Worm (Caenorhabditis elegans) whole organism, L4 larva: ENCODE data around the gene nas-22.

Experiments used
- F44E2.7 ChIP-seq: fragments of 200-800 bp; sonication (Bioruptor generic); IDR thresholded peaks from 2 replicates; pipeline ENCODE4 v2.1.2; 2022; ENCODE audit warnings: missing genetic modification characterization, missing compliant biosample characterization
- R02D3.7 ChIP-seq: fragments of 150-350 bp; sonication (generic microtip); optimal IDR thresholded peaks from 3 replicates; lab custom pipeline; 2014; ENCODE audit warnings: missing biosample characterization, missing genetic modification characterization
- T20F7.1 ChIP-seq: fragments of 200-800 bp; sonication (Bioruptor generic); optimal IDR thresholded peaks from 2 replicates; lab custom pipeline; 2018; ENCODE audit warnings: mild to moderate bottlenecking, missing genetic modification characterization, missing compliant biosample characterization
- Y105C5A.15 ChIP-seq: fragments of 200-800 bp; sonication (Bioruptor generic); IDR thresholded peaks from 2 replicates; pipeline ENCODE4 v1.3.6; 2022; ENCODE audit warnings: missing genetic modification characterization, missing compliant biosample characterization
- Y48G9A.11 ChIP-seq: fragments of 200-800 bp; sonication (Bioruptor generic); IDR thresholded peaks from 2 replicates; pipeline ENCODE4 v1.3.6; 2022; ENCODE audit warnings: missing genetic modification reagents, missing genetic modification characterization, missing compliant biosample characterization
- Y5F2A.4 ChIP-seq: fragments of 200-800 bp; sonication (Bioruptor generic); optimal IDR thresholded peaks from 2 replicates; lab custom pipeline; 2018; ENCODE audit warnings: mild to moderate bottlenecking, missing genetic modification characterization, missing compliant biosample characterization
- ZK337.2 ChIP-seq: fragments of 200-800 bp; sonication (Bioruptor generic); IDR thresholded peaks from 2 replicates; pipeline ENCODE4 v1.3.6; 2022; ENCODE audit warnings: missing genetic modification reagents, missing genetic modification characterization, missing compliant biosample characterization
- aha-1 ChIP-seq: fragments of 150-350 bp; peaks from one replicate; lab custom pipeline; 2014; ENCODE audit warnings: missing biosample characterization, missing genetic modification characterization
- ama-1 ChIP-seq: fragments of 150-350 bp; optimal IDR thresholded peaks from 2 replicates; lab custom pipeline; 2014; ENCODE audit warnings: inconsistent platforms, mixed read lengths
- ceh-20 ChIP-seq: fragments of 200-800 bp; sonication (Bioruptor generic); IDR thresholded peaks from 2 replicates; pipeline ENCODE4 v1.3.6; 2022; ENCODE audit warnings: missing genetic modification reagents, missing genetic modification characterization, missing compliant biosample characterization
- cey-2 ChIP-seq: sonication (generic microtip); optimal IDR thresholded peaks from 3 replicates; lab custom pipeline; 2017; ENCODE audit warnings: missing genetic modification characterization, mild to moderate bottlenecking, missing compliant biosample characterization, antibody characterized with exemption, borderline replicate concordance; ENCODE audit not compliant: insufficient read depth
- daf-12 ChIP-seq: fragments of 150-350 bp; optimal IDR thresholded peaks from 2 replicates; lab custom pipeline; 2014; ENCODE audit warnings: missing biosample characterization, missing genetic modification reagents, missing genetic modification characterization
- dmd-6 ChIP-seq: fragments of 200-800 bp; sonication (Bioruptor generic); IDR thresholded peaks from 2 replicates; pipeline ENCODE4 v1.3.6; 2022; ENCODE audit warnings: missing genetic modification reagents, missing genetic modification characterization, missing compliant biosample characterization
- dmd-8 ChIP-seq: fragments of 200-800 bp; sonication (Bioruptor generic); IDR thresholded peaks from 2 replicates; pipeline ENCODE4 v1.3.6; 2022; ENCODE audit warnings: missing genetic modification characterization, missing compliant biosample characterization
- dpl-1 ChIP-seq: fragments of 150-350 bp; optimal IDR thresholded peaks from 2 replicates; lab custom pipeline; 2014; ENCODE audit warnings: missing biosample characterization, missing genetic modification reagents, missing genetic modification characterization
- dve-1 ChIP-seq: sonication (generic microtip); optimal IDR thresholded peaks from 2 replicates; lab custom pipeline; 2017; ENCODE audit warnings: antibody characterized with exemption, mild to moderate bottlenecking, missing genetic modification characterization, missing compliant biosample characterization; ENCODE audit not compliant: insufficient read depth
- gei-8 ChIP-seq: fragments of 200-800 bp; sonication (Bioruptor generic); optimal IDR thresholded peaks from 2 replicates; lab custom pipeline; 2018; ENCODE audit warnings: mild to moderate bottlenecking, missing genetic modification characterization, missing compliant biosample characterization
- hlh-11 ChIP-seq: fragments of 200-800 bp; sonication (Bioruptor generic); optimal IDR thresholded peaks from 2 replicates; lab custom pipeline; 2018; ENCODE audit warnings: mild to moderate bottlenecking, missing genetic modification characterization, missing compliant biosample characterization
- lim-7 ChIP-seq: fragments of 200-800 bp; sonication (Bioruptor generic); IDR thresholded peaks from 2 replicates; pipeline ENCODE4 v1.3.6; 2022; ENCODE audit warnings: missing genetic modification characterization, missing compliant biosample characterization
- lin-29 ChIP-seq: fragments of 200-800 bp; sonication (Bioruptor generic); IDR thresholded peaks from 2 replicates; pipeline ENCODE4 v1.3.6; 2022; ENCODE audit warnings: missing genetic modification reagents, missing genetic modification characterization, missing compliant biosample characterization
- lir-3 ChIP-seq: sonication (generic microtip); optimal IDR thresholded peaks from 2 replicates; lab custom pipeline; 2016; ENCODE audit warnings: mild to moderate bottlenecking, missing genetic modification characterization, missing compliant biosample characterization
- lsy-2 ChIP-seq, 2 experiments: fragments of 150-350 bp in 1 of 2; sonication (generic microtip) in 1 of 2; optimal IDR thresholded peaks; 2 replicates each; lab custom pipeline; 2014 to 2017; ENCODE audit warnings: missing biosample characterization in 2 of 2, missing genetic modification characterization in 2 of 2
- madf-5 ChIP-seq, 2 experiments: fragments of 200-800 bp; sonication (Bioruptor generic); IDR thresholded peaks; 2 replicates each; pipeline ENCODE4 v1.3.6; 2022; ENCODE audit warnings: missing compliant biosample characterization in 2 of 2, missing genetic modification characterization in 2 of 2
- mdl-1 ChIP-seq, 2 experiments: fragments of 150-350 bp in 1 of 2; sonication (generic microtip) in 1 of 2; optimal IDR thresholded peaks; 2 replicates each; lab custom pipeline; 2014 to 2017; ENCODE audit warnings: missing biosample characterization in 2 of 2, missing genetic modification characterization in 2 of 2
- mes-2 ChIP-seq: sonication (generic microtip); optimal IDR thresholded peaks from 2 replicates; lab custom pipeline; 2016; ENCODE audit warnings: missing genotype, mild to moderate bottlenecking, missing genetic modification characterization, missing compliant biosample characterization; ENCODE audit not compliant: poor library complexity, severe bottlenecking
- mxl-2 ChIP-seq: fragments of 200-800 bp; sonication (Bioruptor generic); conservative IDR thresholded peaks from 2 replicates; pipeline ENCODE4 v1.3.6; 2022; ENCODE audit warnings: missing genetic modification reagents, missing genetic modification characterization, missing compliant biosample characterization
- mxl-3 ChIP-seq: fragments of 200-800 bp; sonication (Bioruptor generic); optimal IDR thresholded peaks from 2 replicates; lab custom pipeline; 2018; ENCODE audit warnings: mild to moderate bottlenecking, missing genetic modification characterization, missing compliant biosample characterization
- nhr-102 ChIP-seq: sonication (generic microtip); optimal IDR thresholded peaks from 2 replicates; lab custom pipeline; 2016; ENCODE audit warnings: mild to moderate bottlenecking, missing genetic modification characterization, moderate library complexity, missing compliant biosample characterization
- nhr-237 ChIP-seq: sonication (generic microtip); optimal IDR thresholded peaks from 2 replicates; lab custom pipeline; 2017; ENCODE audit warnings: missing biosample characterization, missing genetic modification characterization
- nhr-28 ChIP-seq: fragments of 150-350 bp; optimal IDR thresholded peaks from 2 replicates; lab custom pipeline; 2014; ENCODE audit warnings: missing biosample characterization, missing genetic modification characterization
- nhr-41 ChIP-seq: fragments of 200-800 bp; sonication (Bioruptor generic); IDR thresholded peaks from 2 replicates; pipeline ENCODE4 v1.3.6; 2022; ENCODE audit warnings: missing genetic modification reagents, missing genetic modification characterization, missing compliant biosample characterization
- saeg-2 ChIP-seq: fragments of 200-800 bp; sonication (Bioruptor generic); IDR thresholded peaks from 2 replicates; pipeline ENCODE4 v1.3.6; 2022; ENCODE audit warnings: missing genetic modification reagents, missing genetic modification characterization, missing compliant biosample characterization
- sdz-12 ChIP-seq: fragments of 200-800 bp; sonication (Bioruptor generic); optimal IDR thresholded peaks from 2 replicates; lab custom pipeline; 2018; ENCODE audit warnings: mild to moderate bottlenecking, missing genetic modification characterization, missing compliant biosample characterization
- snpc-1.2 ChIP-seq: fragments of 200-800 bp; sonication (Bioruptor generic); IDR thresholded peaks from 2 replicates; pipeline ENCODE4 v1.3.6; 2022; ENCODE audit warnings: missing genetic modification reagents, missing genetic modification characterization, missing compliant biosample characterization
- spr-3 ChIP-seq: fragments of 200-800 bp; sonication (Bioruptor generic); optimal IDR thresholded peaks from 2 replicates; lab custom pipeline; 2018; ENCODE audit warnings: mild to moderate bottlenecking, missing genetic modification characterization, missing compliant biosample characterization
- tag-97 ChIP-seq: fragments of 200-800 bp; sonication (Bioruptor generic); IDR thresholded peaks from 2 replicates; pipeline ENCODE4 v1.3.6; 2022; ENCODE audit warnings: missing genetic modification characterization, missing compliant biosample characterization
- unc-39 ChIP-seq: sonication (generic microtip); optimal IDR thresholded peaks from 2 replicates; lab custom pipeline; 2017; ENCODE audit warnings: missing biosample characterization, missing genetic modification characterization
- unc-62 ChIP-seq, 3 experiments: fragments of 150-350 bp in 1 of 3; sonication (generic microtip); optimal IDR thresholded peaks in 2 of 3; peaks in 1 of 3; 1 replicate in 1 of 3; 2 replicates in 2 of 3; lab custom pipeline; 2014 to 2017; ENCODE audit warnings: missing biosample characterization in 3 of 3, missing genetic modification characterization in 3 of 3, missing genetic modification reagents in 3 of 3, missing genotype in 1 of 3
- vab-7 ChIP-seq: fragments of 200-800 bp; sonication (Bioruptor generic); IDR thresholded peaks from 2 replicates; pipeline ENCODE4 v1.3.6; 2022; ENCODE audit warnings: missing genetic modification reagents, missing genetic modification characterization, missing compliant biosample characterization
- zag-1 ChIP-seq: fragments of 150-350 bp; optimal IDR thresholded peaks from 2 replicates; lab custom pipeline; 2014; ENCODE audit warnings: missing biosample characterization, missing genetic modification characterization

nas-22 gene

ce11 chrV:11496283-11496682 lies 21.8 kb downstream of the nas-22 start, which contains the start of gene htrl-1:
TSS of gene htrl-1 (minus strand) at chrV:11496383.
- no peak for TF ChIP-seq aha-1 (tag; lab: Kevin White, UChicago)
- no peak for TF ChIP-seq nhr-102 (tag; lab: Kevin White, UChicago)
- TF ChIP-seq Y48G9A.11 (GFP tag; lab: Robert Waterston, UW): no peak
- TF ChIP-seq ceh-20: no peak
- no peak for TF ChIP-seq saeg-2 (GFP tag; lab: Robert Waterston, UW)
- TF ChIP-seq lin-29: no peak
- no peak for TF ChIP-seq nhr-237
- no peak for TF ChIP-seq Y5F2A.4 (GFP tag; lab: Kevin White, UChicago)
- no peak for TF ChIP-seq T20F7.1 (GFP tag; lab: Kevin White, UChicago)
- no peak for TF ChIP-seq dpl-1 (GFP tag; lab: Kevin White, UChicago)
- no peak for TF ChIP-seq tag-97 (GFP tag; lab: Robert Waterston, UW)
- TF ChIP-seq ZK337.2 (GFP tag; lab: Robert Waterston, UW): no peak
- TF ChIP-seq hlh-11: no peak
- TF ChIP-seq mxl-2: no peak
- TF ChIP-seq madf-5 (GFP tag; IDR thresholded peaks at IDR 0.05; lab: Robert Waterston, UW): no peak
- no peak for TF ChIP-seq gei-8 (GFP tag; lab: Kevin White, UChicago)

DNA sequence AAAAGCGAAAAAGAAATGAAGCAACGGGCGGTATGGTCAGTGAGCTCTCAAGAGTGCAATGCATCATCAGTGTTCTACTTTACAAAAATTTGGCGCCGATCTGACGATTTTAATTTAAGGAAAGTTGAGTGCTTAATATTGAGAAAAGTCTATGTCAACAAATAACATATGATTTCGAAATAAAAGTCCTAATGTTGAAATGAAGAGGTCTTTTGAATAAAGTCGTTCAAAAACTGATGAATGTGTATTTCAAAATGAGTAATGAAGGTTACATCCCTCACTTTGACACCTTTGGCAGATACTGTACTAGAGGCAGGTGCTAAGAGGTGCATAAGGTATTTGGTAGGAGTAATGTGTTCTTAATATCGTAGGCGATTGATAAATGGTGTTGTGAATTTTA lies 23.0 kb downstream of the nas-22 start:
- TF ChIP-seq unc-62 (GFP tag; optimal IDR thresholded peaks at IDR 0.05 in 1 of 2; lab: Kevin White, UChicago): peak in 1 of 2 experiments; percentile 92
- TF ChIP-seq unc-62 (tag; optimal IDR thresholded peaks at IDR 0.05; lab: Kevin White, UChicago): no peak
- TF ChIP-seq lir-3 (tag; lab: Kevin White, UChicago): no peak
- TF ChIP-seq, all 104 proteins: peak for 1

DNA sequence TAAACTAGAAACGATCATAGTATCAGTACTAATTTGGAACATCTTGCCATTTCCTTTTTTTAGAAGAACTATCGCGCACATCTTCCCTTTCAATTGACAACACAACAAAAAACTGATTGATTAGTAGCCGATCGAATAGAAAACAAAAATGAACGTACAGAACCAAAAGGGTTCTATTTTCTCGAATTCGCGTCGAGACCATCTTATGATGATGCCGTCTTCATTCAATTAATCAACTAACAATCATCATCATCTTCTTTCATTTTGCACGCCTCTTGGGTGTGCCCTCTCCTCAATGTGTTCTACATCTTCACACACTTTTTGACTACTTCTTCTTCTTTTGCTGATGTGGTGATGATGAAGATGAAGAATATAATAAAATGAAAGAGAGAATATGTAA lies 25.3 kb downstream of the nas-22 start:
- TF ChIP-seq zag-1 (tag; lab: Kevin White, UChicago) (no peak), nhr-28 (tag; lab: Kevin White, UChicago) (peak; percentile 22), ama-1 (lab: Kevin White, UChicago) (no peak), unc-62 (GFP tag; optimal IDR thresholded peaks at IDR 0.05 in 1 of 2; lab: Kevin White, UChicago) (peak in 1 of 2 experiments; percentile 92), unc-62 (tag; optimal IDR thresholded peaks at IDR 0.05; lab: Kevin White, UChicago) (no peak), mxl-3 (GFP tag; lab: Kevin White, UChicago) (peak; percentile 9), dmd-8 (GFP tag; lab: Robert Waterston, UW) (no peak), gei-8 (GFP tag; lab: Kevin White, UChicago) (no peak), Y48G9A.11 (GFP tag; lab: Robert Waterston, UW) (no peak)

- TF ChIP-seq dve-1 (tag; lab: Kevin White, UChicago): peak; percentile 18
- peak; percentile 44 for TF ChIP-seq nhr-28 (tag; lab: Kevin White, UChicago)
- TF ChIP-seq dmd-6 (GFP tag; lab: Robert Waterston, UW): peak; percentile 30
- no peak for TF ChIP-seq aha-1 (tag; lab: Kevin White, UChicago)
- peak; percentile 52 for TF ChIP-seq hlh-11
- TF ChIP-seq Y105C5A.15 (GFP tag; lab: Robert Waterston, UW): no peak
- TF ChIP-seq lim-7 (GFP tag; lab: Robert Waterston, UW): no peak
Measured at ce11 chrV:11500980-11501379, 26.5 kb downstream of the nas-22 start.

- TF ChIP-seq spr-3 (GFP tag; lab: Kevin White, UChicago) (no peak), nhr-28 (tag; lab: Kevin White, UChicago) (no peak), daf-12 (tag; lab: Kevin White, UChicago) (no peak), unc-62 (GFP tag; optimal IDR thresholded peaks at IDR 0.05 in 1 of 2; lab: Kevin White, UChicago) (peak in 1 of 2 experiments; percentile 3), unc-62 (tag; optimal IDR thresholded peaks at IDR 0.05; lab: Kevin White, UChicago) (no peak), T20F7.1 (GFP tag; lab: Kevin White, UChicago) (no peak), nhr-41 (GFP tag; lab: Robert Waterston, UW) (no peak), nhr-237 (no peak), R02D3.7 (tag; lab: Kevin White, UChicago) (no peak), lsy-2 (tag; optimal IDR thresholded peaks at IDR 0.05; lab: Kevin White, UChicago) (peak in 1 of 2 experiments; percentile 24), cey-2 (no peak), mes-2 (tag; lab: Kevin White, UChicago) (no peak), unc-39 (tag; lab: Kevin White, UChicago) (no peak), vab-7 (GFP tag; lab: Robert Waterston, UW) (no peak), mdl-1 (tag; optimal IDR thresholded peaks at IDR 0.05; lab: Kevin White, UChicago) (no peak), sdz-12 (GFP tag; lab: Kevin White, UChicago) (no peak), dpl-1 (GFP tag; lab: Kevin White, UChicago) (peak; percentile 79), snpc-1.2 (no peak), F44E2.7 (GFP tag; lab: Robert Waterston, UW) (no peak)
Measured at ce11 chrV:11503081-11503751, 28.7 kb downstream of the nas-22 start, which contains the start of gene C55A6.12. TSS of gene C55A6.12 (minus strand) at chrV:11503131.
